Fruit fly (Drosophila melanogaster) whole organism, embryonic: ENCODE data around the gene tral.

Experiments
- Bteb2 ChIP-seq: fragments of 200-800 bp; sonication (Bioruptor generic); optimal IDR thresholded peaks from 2 replicates; lab custom pipeline; 2016; ENCODE audit warnings: missing biosample characterization, missing genetic modification characterization
- C15 ChIP-seq: fragments of 200-800 bp; sonication (Bioruptor generic); IDR thresholded peaks from 3 replicates; pipeline ENCODE4 v1.3.6; 2022; ENCODE audit warnings: missing biosample characterization, missing genetic modification characterization
- CG10147 ChIP-seq: fragments of 200-800 bp; sonication (Bioruptor generic); optimal IDR thresholded peaks from 2 replicates; lab custom pipeline; 2019; ENCODE audit warnings: missing biosample characterization, mild to moderate bottlenecking, missing genetic modification characterization, moderate library complexity
- CG10366 ChIP-seq: fragments of 200-800 bp; sonication (Bioruptor generic); IDR thresholded peaks from 2 replicates; pipeline ENCODE4 v1.3.6; 2022; ENCODE audit warnings: missing biosample characterization, missing genetic modification characterization
- CG11247 ChIP-seq: fragments of 200-800 bp; sonication (Bioruptor generic); IDR thresholded peaks from 2 replicates; pipeline ENCODE4 v1.3.6; 2022; ENCODE audit warnings: missing biosample characterization, missing genetic modification characterization
- CG12155 ChIP-seq: fragments of 200-800 bp; sonication (Bioruptor generic); optimal IDR thresholded peaks from 3 replicates; lab custom pipeline; 2016; ENCODE audit warnings: missing biosample characterization, missing genetic modification characterization
- CG14965 ChIP-seq: fragments of 200-800 bp; sonication (Bioruptor generic); optimal IDR thresholded peaks from 2 replicates; lab custom pipeline; 2016; ENCODE audit warnings: missing biosample characterization, missing genetic modification characterization, borderline replicate concordance
- CG1603 ChIP-seq: fragments of 200-800 bp; sonication (Bioruptor generic); optimal IDR thresholded peaks from 2 replicates; lab custom pipeline; 2019; ENCODE audit warnings: missing biosample characterization, mild to moderate bottlenecking, missing genetic modification characterization, moderate library complexity
- CG17361 ChIP-seq: fragments of 200-800 bp; sonication (Bioruptor generic); IDR thresholded peaks from 3 replicates; pipeline ENCODE4 v1.3.6; 2022; ENCODE audit warnings: missing biosample characterization, missing genetic modification characterization
- CG17385 ChIP-seq: fragments of 200-800 bp; sonication (Bioruptor generic); optimal IDR thresholded peaks from 3 replicates; lab custom pipeline; 2018; ENCODE audit warnings: missing biosample characterization, mild to moderate bottlenecking, missing genetic modification characterization
- CG18476 ChIP-seq: fragments of 200-800 bp; sonication (Bioruptor generic); optimal IDR thresholded peaks from 2 replicates; lab custom pipeline; 2016; ENCODE audit warnings: missing biosample characterization, mild to moderate bottlenecking, missing genetic modification characterization
- CG18599 ChIP-seq: fragments of 200-800 bp; sonication (Bioruptor generic); optimal IDR thresholded peaks from 3 replicates; lab custom pipeline; 2017; ENCODE audit warnings: missing biosample characterization, missing genetic modification characterization, mild to moderate bottlenecking, moderate library complexity, missing genetic modification reagents
- CG2712 ChIP-seq: fragments of 200-800 bp; optimal IDR thresholded peaks from 3 replicates; lab custom pipeline; 2019; ENCODE audit warnings: missing biosample characterization, mild to moderate bottlenecking, missing genetic modification characterization, moderate library complexity
- CG31365 ChIP-seq: fragments of 200-800 bp; sonication (Bioruptor generic); optimal IDR thresholded peaks from 2 replicates; lab custom pipeline; 2018; ENCODE audit warnings: missing biosample characterization, mild to moderate bottlenecking, missing genetic modification characterization
- CG32532 ChIP-seq: fragments of 200-800 bp; sonication (Bioruptor generic); IDR thresholded peaks from 2 replicates; pipeline ENCODE4 v1.3.6; 2022; ENCODE audit warnings: missing biosample characterization, missing genetic modification characterization
- CG7271 ChIP-seq: fragments of 200-800 bp; sonication (Bioruptor generic); optimal IDR thresholded peaks from 2 replicates; lab custom pipeline; 2018; ENCODE audit warnings: missing biosample characterization, mild to moderate bottlenecking, missing genetic modification characterization, moderate library complexity
- CG9215 ChIP-seq: fragments of 200-800 bp; sonication (Bioruptor generic); IDR thresholded peaks from 2 replicates; pipeline ENCODE4 v1.3.6; 2022; ENCODE audit warnings: missing biosample characterization, missing genetic modification characterization
- CG9609 ChIP-seq: fragments of 200-800 bp; sonication (Bioruptor generic); optimal IDR thresholded peaks from 3 replicates; lab custom pipeline; 2016; ENCODE audit warnings: missing biosample characterization, missing genetic modification characterization
- Drgx ChIP-seq: fragments of 200-800 bp; sonication (Bioruptor generic); IDR thresholded peaks from 2 replicates; pipeline ENCODE4 v1.3.6; 2022; ENCODE audit warnings: missing biosample characterization, missing genetic modification characterization
- Fer2 ChIP-seq: fragments of 200-800 bp; sonication (Bioruptor generic); optimal IDR thresholded peaks from 2 replicates; lab custom pipeline; 2018; ENCODE audit warnings: missing biosample characterization, mild to moderate bottlenecking, missing genetic modification characterization, moderate library complexity
- Gug ChIP-seq: fragments of 200-800 bp; sonication (Bioruptor generic); IDR thresholded peaks from 4 replicates; pipeline ENCODE4 v1.3.6; 2022; ENCODE audit warnings: missing biosample characterization, missing genetic modification characterization
- Hmx ChIP-seq: fragments of 200-800 bp; sonication (Bioruptor generic); optimal IDR thresholded peaks from 2 replicates; lab custom pipeline; 2016; ENCODE audit warnings: missing biosample characterization, missing genetic modification characterization
- Lpt ChIP-seq: fragments of >200 bp; optimal IDR thresholded peaks from 2 replicates; lab custom pipeline; 2018; ENCODE audit warnings: missing biosample characterization, missing genetic modification characterization
- MESR4 ChIP-seq: fragments of 200-800 bp; sonication (Bioruptor generic); optimal IDR thresholded peaks from 2 replicates; lab custom pipeline; 2018; ENCODE audit warnings: missing biosample characterization, mild to moderate bottlenecking, missing genetic modification characterization, moderate library complexity
- Ptx1 ChIP-seq: fragments of 200-800 bp; sonication (Bioruptor generic); IDR thresholded peaks from 2 replicates; pipeline ENCODE4 v1.3.6; 2022; ENCODE audit warnings: missing biosample characterization, missing genetic modification characterization
- Sox102F ChIP-seq: fragments of 200-800 bp; sonication (Bioruptor generic); optimal IDR thresholded peaks from 2 replicates; lab custom pipeline; 2018; ENCODE audit warnings: missing biosample characterization, mild to moderate bottlenecking, missing genetic modification characterization, moderate library complexity
- Sry-β ChIP-seq: fragments of 200-800 bp; sonication (Bioruptor generic); optimal IDR thresholded peaks from 2 replicates; lab custom pipeline; 2018; ENCODE audit warnings: missing biosample characterization, mild to moderate bottlenecking, missing genetic modification characterization, moderate library complexity
- Tbp ChIP-seq: fragments of >200 bp; optimal IDR thresholded peaks from 2 replicates; lab custom pipeline; 2018; ENCODE audit warnings: missing biosample characterization, missing genetic modification characterization
- Usf ChIP-seq: fragments of 200-800 bp; sonication (Bioruptor generic); optimal IDR thresholded peaks from 2 replicates; lab custom pipeline; 2017; ENCODE audit warnings: missing genotype, missing biosample characterization, missing genetic modification characterization
- al ChIP-seq: fragments of 200-800 bp; sonication (Bioruptor generic); IDR thresholded peaks from 2 replicates; pipeline ENCODE4 v1.3.6; 2022; ENCODE audit warnings: missing biosample characterization, missing genetic modification characterization
- amos ChIP-seq: fragments of 200-800 bp; sonication (Bioruptor generic); IDR thresholded peaks from 2 replicates; pipeline ENCODE4 v1.3.6; 2022; ENCODE audit warnings: missing biosample characterization, missing genetic modification characterization; ENCODE audit not compliant: partially characterized antibody
- caup ChIP-seq: fragments of 200-800 bp; sonication (Bioruptor generic); optimal IDR thresholded peaks from 3 replicates; lab custom pipeline; 2017; ENCODE audit warnings: missing biosample characterization, mild to moderate bottlenecking, missing genetic modification characterization, moderate library complexity; ENCODE audit not compliant: severe bottlenecking
- chn ChIP-seq: fragments of 200-800 bp; sonication (Bioruptor generic); optimal IDR thresholded peaks from 2 replicates; lab custom pipeline; 2016; ENCODE audit warnings: missing biosample characterization, missing genetic modification characterization
- crc ChIP-seq: fragments of 200-800 bp; sonication (Bioruptor generic); optimal IDR thresholded peaks from 2 replicates; lab custom pipeline; 2016; ENCODE audit warnings: missing biosample characterization, missing genetic modification characterization
- crol ChIP-seq: fragments of 200-800 bp; sonication (Bioruptor generic); IDR thresholded peaks from 2 replicates; pipeline ENCODE4 v1.3.6; 2022; ENCODE audit warnings: missing biosample characterization, missing genetic modification characterization
- dati ChIP-seq: fragments of 200-800 bp; sonication (Bioruptor generic); IDR thresholded peaks from 2 replicates; pipeline ENCODE4 v1.3.6; 2022; ENCODE audit warnings: missing biosample characterization, missing genetic modification characterization
- dm ChIP-seq: fragments of 200-800 bp; sonication (Bioruptor generic); optimal IDR thresholded peaks from 3 replicates; lab custom pipeline; 2016; ENCODE audit warnings: missing biosample characterization, missing genetic modification characterization
- esg ChIP-seq: fragments of 200-800 bp; sonication (Bioruptor generic); conservative IDR thresholded peaks from 2 replicates; pipeline ENCODE4 v1.3.6; 2022; ENCODE audit warnings: missing biosample characterization, missing genetic modification characterization
- eve ChIP-seq, 2 experiments: fragments of >200 bp; optimal IDR thresholded peaks; 2 replicates each; lab custom pipeline; 2017; ENCODE audit warnings: missing biosample characterization in 2 of 2, missing genetic modification characterization in 2 of 2
- kay ChIP-seq: fragments of 200-800 bp; sonication (Bioruptor generic); optimal IDR thresholded peaks from 2 replicates; lab custom pipeline; 2016; ENCODE audit warnings: missing biosample characterization, missing genetic modification characterization
- nmo ChIP-seq: fragments of 200-800 bp; sonication (Bioruptor generic); optimal IDR thresholded peaks from 2 replicates; lab custom pipeline; 2018; ENCODE audit warnings: missing biosample characterization, mild to moderate bottlenecking, missing genetic modification characterization, moderate library complexity
- odd ChIP-seq: fragments of 200-800 bp; sonication (Bioruptor generic); optimal IDR thresholded peaks from 2 replicates; lab custom pipeline; 2017; ENCODE audit warnings: missing biosample characterization, mild to moderate bottlenecking, missing genetic modification characterization
- peb ChIP-seq: fragments of 200-800 bp; sonication (Bioruptor generic); IDR thresholded peaks from 2 replicates; pipeline ENCODE4 v1.3.6; 2022; ENCODE audit warnings: missing biosample characterization, missing genetic modification characterization
- pnt ChIP-seq: fragments of 200-800 bp; sonication (Bioruptor generic); optimal IDR thresholded peaks from 3 replicates; lab custom pipeline; 2016; ENCODE audit warnings: missing biosample characterization, missing genetic modification characterization
- run ChIP-seq: fragments of 200-800 bp; sonication (Bioruptor generic); optimal IDR thresholded peaks from 3 replicates; lab custom pipeline; 2018; ENCODE audit warnings: missing biosample characterization, mild to moderate bottlenecking, missing genetic modification characterization
- sr ChIP-seq: fragments of 200-800 bp; sonication (Bioruptor generic); IDR thresholded peaks from 3 replicates; pipeline ENCODE4 v1.3.6; 2022; ENCODE audit warnings: missing biosample characterization, missing genetic modification characterization
- tll ChIP-seq, 2 experiments: fragments of 200-800 bp in 1 of 2; fragments of >200 bp in 1 of 2; sonication (Bioruptor generic) in 1 of 2; optimal IDR thresholded peaks; 2 replicates each; lab custom pipeline; 2017 to 2019; ENCODE audit warnings: missing biosample characterization in 2 of 2, missing genetic modification characterization in 2 of 2, mild to moderate bottlenecking in 1 of 2, moderate library complexity in 1 of 2
- trem ChIP-seq: fragments of 200-800 bp; optimal IDR thresholded peaks from 3 replicates; lab custom pipeline; 2019; ENCODE audit warnings: missing biosample characterization, mild to moderate bottlenecking, missing genetic modification characterization, moderate library complexity
- trh ChIP-seq: fragments of 200-800 bp; sonication (Bioruptor generic); optimal IDR thresholded peaks from 2 replicates; lab custom pipeline; 2016; ENCODE audit warnings: missing biosample characterization, missing genetic modification characterization
- tup ChIP-seq: fragments of 200-800 bp; sonication (Bioruptor generic); optimal IDR thresholded peaks from 2 replicates; lab custom pipeline; 2016; ENCODE audit warnings: missing biosample characterization, mild to moderate bottlenecking, missing genetic modification characterization, moderate library complexity
- twi ChIP-seq: fragments of 200-800 bp; optimal IDR thresholded peaks from 2 replicates; lab custom pipeline; 2019; ENCODE audit warnings: missing biosample characterization, mild to moderate bottlenecking, missing genetic modification characterization, moderate library complexity

tral gene

DNA sequence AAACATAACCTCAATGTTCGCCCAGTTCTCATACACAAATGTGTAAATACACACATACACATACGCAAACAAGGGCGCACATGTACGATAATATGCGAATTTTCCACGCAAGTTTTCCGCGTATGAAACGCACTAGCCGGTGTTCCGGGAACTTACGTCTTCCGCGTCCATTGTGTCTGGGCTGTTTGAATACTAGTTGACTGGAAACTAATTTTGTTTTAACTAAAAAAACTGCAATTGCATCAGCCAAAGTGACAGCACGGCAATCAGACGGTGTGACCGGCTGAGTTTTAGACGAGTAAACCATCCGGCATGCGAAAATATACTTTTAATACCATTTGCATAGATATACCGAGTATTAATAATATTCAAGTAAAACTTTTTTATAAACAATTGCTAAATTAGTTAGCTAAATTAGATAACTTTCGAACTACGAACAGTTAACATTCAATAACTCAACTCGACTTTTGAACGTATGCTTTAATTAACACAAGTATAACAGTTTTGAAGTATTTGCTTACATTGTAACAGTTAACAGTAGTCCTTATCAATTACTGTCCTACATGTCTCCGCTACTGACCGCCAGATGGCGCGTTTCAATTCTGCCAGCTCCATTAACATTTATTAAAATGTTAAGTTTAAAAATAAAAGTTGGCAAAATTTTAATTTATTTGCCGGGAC lies 11.7 kb downstream of the tral start, which contains the start of gene eIF2beta (continued):
- TF ChIP-seq amos (GFP tag; lab: Robert Waterston, UW) = no peak
- no peak for TF ChIP-seq tll (GFP tag; optimal IDR thresholded peaks at IDR 0.05; lab: Kevin White, UChicago)
- peak; percentile 31 for TF ChIP-seq CG10147 (GFP tag; lab: Kevin White, UChicago)
- no peak for TF ChIP-seq peb (GFP tag; lab: Robert Waterston, UW)
- TF ChIP-seq CG11247 = no peak
- TF ChIP-seq sr (GFP tag; lab: Robert Waterston, UW) = no peak
- peak; percentile 39; the same call in 1 of the 3 replicates for TF ChIP-seq CG17361 (GFP tag; lab: Robert Waterston, UW)
- TF ChIP-seq crc (GFP tag; lab: Kevin White, UChicago) = peak; percentile 37
- no peak for TF ChIP-seq crol (GFP tag; lab: Robert Waterston, UW)
- no peak for TF ChIP-seq C15 (GFP tag; lab: Robert Waterston, UW)
- TF ChIP-seq Lpt (GFP tag; lab: Kevin White, UChicago) = no peak
- no peak for TF ChIP-seq CG12155 (GFP tag; lab: Kevin White, UChicago)
- no peak for TF ChIP-seq Drgx (GFP tag; lab: Robert Waterston, UW)
- TF ChIP-seq CG7271 (tag; lab: Kevin White, UChicago) = no peak
- TF ChIP-seq trem (tag; lab: Kevin White, UChicago) = peak; percentile 80
- no peak for TF ChIP-seq Hmx (GFP tag; lab: Kevin White, UChicago)
- no peak for TF ChIP-seq trh (GFP tag; lab: Kevin White, UChicago)
- peak; percentile 16 for TF ChIP-seq caup (GFP tag; lab: Kevin White, UChicago)
- TF ChIP-seq Ptx1 (GFP tag; lab: Robert Waterston, UW) = no peak
- no peak for TF ChIP-seq kay
- peak; percentile 41 for TF ChIP-seq CG18476 (GFP tag; lab: Kevin White, UChicago)
- peak; percentile 42 for TF ChIP-seq CG31365
- no peak for TF ChIP-seq tup (GFP tag; lab: Kevin White, UChicago)
- TF ChIP-seq run (tag; lab: Kevin White, UChicago) = no peak
- TF ChIP-seq CG14965 (GFP tag; lab: Kevin White, UChicago) = peak; percentile 98
- TF ChIP-seq al = no peak
- no peak for TF ChIP-seq Tbp (GFP tag; lab: Kevin White, UChicago)
- peak; percentile 19 for TF ChIP-seq Sry-β
- no peak for TF ChIP-seq CG9215 (GFP tag; lab: Robert Waterston, UW)
- TF ChIP-seq Fer2 (tag; lab: Kevin White, UChicago) = no peak
- peak; percentile 58 for TF ChIP-seq odd
- peak; percentile 37 for TF ChIP-seq CG1603 (tag; lab: Kevin White, UChicago)
- TF ChIP-seq esg (GFP tag; lab: Robert Waterston, UW) = no peak
- TF ChIP-seq pnt (GFP tag; lab: Kevin White, UChicago) = no peak
- no peak for TF ChIP-seq Gug (GFP tag; lab: Robert Waterston, UW)
- peak; percentile 98 for TF ChIP-seq MESR4 (GFP tag; lab: Kevin White, UChicago)
- TF ChIP-seq Usf (GFP tag; lab: Kevin White, UChicago) = no peak
- TF ChIP-seq Bteb2 (GFP tag; lab: Kevin White, UChicago) = no peak
- TF ChIP-seq chn (GFP tag; lab: Kevin White, UChicago) = peak; percentile 29
- no peak for TF ChIP-seq dati
- peak; percentile 48 for TF ChIP-seq CG2712 (tag; lab: Kevin White, UChicago)
- no peak for TF ChIP-seq CG10366 (GFP tag; lab: Robert Waterston, UW)
- TF ChIP-seq CG32532 (GFP tag; lab: Robert Waterston, UW) = peak; percentile 20; the same call in 1 of the 2 replicates
- TF ChIP-seq nmo (GFP tag; lab: Kevin White, UChicago) = peak; percentile 41
- peak; percentile 84 for TF ChIP-seq dm (GFP tag; lab: Kevin White, UChicago)
- TF ChIP-seq eve (GFP tag; optimal IDR thresholded peaks at IDR 0.05; lab: Kevin White, UChicago) = no peak
- TF ChIP-seq CG17385 = peak; percentile 52
- TF ChIP-seq CG9609 = no peak
- TF ChIP-seq twi (tag; lab: Kevin White, UChicago) = no peak
- peak; percentile 31 for TF ChIP-seq Sox102F (GFP tag; lab: Kevin White, UChicago)
- TF ChIP-seq CG18599 (GFP tag; lab: Kevin White, UChicago) = no peak
